Worm (Caenorhabditis elegans): Measurements from ENCODE around the gene Y49F6B.13.

The Y49F6B.13 gene

DNA sequence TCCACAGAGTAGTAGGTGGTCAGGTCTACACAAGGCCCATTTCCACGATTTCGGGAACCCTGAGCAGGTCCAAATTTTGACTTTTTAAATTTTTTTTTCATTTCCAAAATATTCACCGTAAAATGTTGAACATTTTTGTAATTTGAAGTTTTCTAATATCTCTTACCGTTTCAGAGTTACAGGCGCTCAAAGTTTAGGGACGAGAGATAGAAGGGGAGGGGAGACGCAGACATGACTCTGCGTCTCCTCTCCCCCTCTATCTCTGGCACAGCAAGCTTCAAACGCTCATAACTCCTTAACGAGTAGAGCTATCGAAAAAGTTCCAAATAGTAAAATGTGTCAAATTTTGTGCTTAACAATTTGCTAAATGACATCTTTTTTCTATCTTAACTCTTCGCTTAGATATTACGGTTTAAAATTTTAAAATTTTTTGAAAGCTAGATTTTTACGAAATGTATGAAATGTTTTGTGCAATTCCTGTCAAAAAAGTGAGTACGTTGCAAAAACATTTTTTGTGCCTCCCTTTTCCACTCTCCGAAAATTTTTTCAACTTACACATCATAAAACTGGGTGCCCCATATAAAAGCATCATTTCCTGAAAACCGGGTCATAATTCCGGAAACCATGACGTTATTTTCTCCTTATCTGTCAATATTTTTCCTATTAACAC lies 44.0 kb upstream of the Y49F6B.13 start, which contains the start of the genes Y49F6B.14 and clec-125:
Gene Y49F6B.14, minus strand, starts transcription at position 101 of the 670 bp plus-strand sequence.
Gene clec-125, plus strand, starts transcription at position 620 of the 670 bp plus-strand sequence.
- no peak for TF ChIP-seq dpl-1 (GFP tag; optimal IDR thresholded peaks at IDR 0.05)
- TF ChIP-seq skn-1 (tag; optimal IDR thresholded peaks at IDR 0.05): no peak
- no peak for TF ChIP-seq pax-3 (tag; optimal IDR thresholded peaks at IDR 0.05)
- no peak for TF ChIP-seq elt-3 (tag; optimal IDR thresholded peaks at IDR 0.05)
- no peak for TF ChIP-seq ets-5 (GFP tag; IDR thresholded peaks at IDR 0.05)
- TF ChIP-seq unc-98 (GFP tag; IDR thresholded peaks at IDR 0.05): no peak
- no peak for TF ChIP-seq efl-3 (GFP tag; optimal IDR thresholded peaks at IDR 0.05)
- TF ChIP-seq isw-1 (GFP tag; IDR thresholded peaks at IDR 0.05): no peak
- TF ChIP-seq swsn-7 (tag; optimal IDR thresholded peaks at IDR 0.05): no peak
- no peak for TF ChIP-seq blmp-1 (tag; optimal IDR thresholded peaks at IDR 0.05)
- no peak for TF ChIP-seq fos-1 (tag; optimal IDR thresholded peaks at IDR 0.05)
- TF ChIP-seq mep-1 (tag; optimal IDR thresholded peaks at IDR 0.05): no peak
- no peak for TF ChIP-seq C04F5.9 (tag; optimal IDR thresholded peaks at IDR 0.05)
- TF ChIP-seq nhr-20 (tag; optimal IDR thresholded peaks at IDR 0.05): no peak
- no peak for TF ChIP-seq lir-3 (tag; optimal IDR thresholded peaks at IDR 0.05; ENCODE audit: poor library complexity)
- no peak for TF ChIP-seq aly-2 (tag; optimal IDR thresholded peaks at IDR 0.05)
- TF ChIP-seq nhr-11 (tag; optimal IDR thresholded peaks at IDR 0.05): no peak
- no peak for TF ChIP-seq C16A3.4 (tag; optimal IDR thresholded peaks at IDR 0.05)
- no peak for TF ChIP-seq snpc-4 (tag; optimal IDR thresholded peaks at IDR 0.05)

DNA sequence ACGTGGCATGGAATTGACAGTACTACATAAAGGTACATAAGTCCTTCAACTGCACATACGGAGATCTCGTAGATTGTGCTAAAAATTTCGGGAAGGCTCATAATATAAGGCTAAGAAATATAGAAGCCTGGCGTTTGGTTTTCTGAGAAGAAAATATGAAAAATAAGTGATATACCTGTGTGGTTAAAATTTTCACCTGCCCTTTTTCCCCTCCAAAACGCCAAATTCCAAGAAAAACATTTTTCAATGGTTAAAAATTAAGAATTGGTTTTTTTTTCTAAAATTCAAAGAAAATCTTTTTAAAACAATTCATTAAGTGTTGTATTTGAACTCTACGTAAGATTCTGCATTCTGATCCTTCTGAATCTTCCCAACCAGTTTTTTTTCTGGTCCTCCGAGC lies 43.1 kb upstream of the Y49F6B.13 start, which contains the start of gene srz-5:
Gene srz-5, minus strand, starts transcription at position 101 of the 400 bp plus-strand sequence.
- no peak for TF ChIP-seq alr-1 (tag; optimal IDR thresholded peaks at IDR 0.05; ENCODE audit: borderline replicate concordance)
- peak; percentile 55 for TF ChIP-seq hlh-4 (tag; optimal IDR thresholded peaks at IDR 0.05)
- TF ChIP-seq elt-3 (tag; optimal IDR thresholded peaks at IDR 0.05): no peak

DNA sequence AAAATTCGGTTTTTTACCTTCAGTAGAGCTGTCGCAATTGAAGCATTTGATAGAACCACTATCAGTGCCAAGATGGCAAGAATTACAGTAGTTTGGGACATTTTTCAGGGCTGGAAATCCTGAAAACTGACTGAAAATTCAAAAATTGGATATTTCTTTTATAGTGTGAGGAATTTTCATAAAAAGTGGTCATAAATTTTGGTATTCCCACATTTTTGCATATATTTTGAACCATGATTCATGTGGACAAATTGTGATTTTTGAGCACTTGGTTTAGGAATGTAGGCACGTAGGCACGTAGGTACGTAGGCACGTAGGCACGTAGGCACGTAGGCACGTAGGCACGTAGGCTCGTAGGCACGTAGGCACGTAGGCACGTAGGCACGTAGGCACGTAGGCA lies 40.7 kb upstream of the Y49F6B.13 start, which contains the start of gene Y49F6B.19:
Gene Y49F6B.19, minus strand, starts transcription at position 101 of the 400 bp plus-strand sequence.
- TF ChIP-seq sup-37 (GFP tag; optimal IDR thresholded peaks at IDR 0.05) (no peak), irx-1 (tag; optimal IDR thresholded peaks at IDR 0.05) (no peak), lin-35 (GFP tag; optimal IDR thresholded peaks at IDR 0.05) (no peak), nhr-85 (tag) (no peak), egl-13 (tag; optimal IDR thresholded peaks at IDR 0.05) (no peak), sox-4 (tag; optimal IDR thresholded peaks at IDR 0.05) (no peak), unc-130 (tag; optimal IDR thresholded peaks at IDR 0.05) (no peak), ceh-8 (GFP tag; optimal IDR thresholded peaks at IDR 0.05) (no peak), nhr-28 (tag; optimal IDR thresholded peaks at IDR 0.05) (no peak), aha-1 (tag; optimal IDR thresholded peaks at IDR 0.05) (no peak), isw-1 (GFP tag; IDR thresholded peaks at IDR 0.05) (no peak), elt-3 (tag; optimal IDR thresholded peaks at IDR 0.05) (no peak), nhr-19 (GFP tag; conservative IDR thresholded peaks at IDR 0.05) (no peak), pqm-1 (tag; optimal IDR thresholded peaks at IDR 0.05) (no peak), mef-2 (tag; optimal IDR thresholded peaks at IDR 0.05) (no peak)

DNA sequence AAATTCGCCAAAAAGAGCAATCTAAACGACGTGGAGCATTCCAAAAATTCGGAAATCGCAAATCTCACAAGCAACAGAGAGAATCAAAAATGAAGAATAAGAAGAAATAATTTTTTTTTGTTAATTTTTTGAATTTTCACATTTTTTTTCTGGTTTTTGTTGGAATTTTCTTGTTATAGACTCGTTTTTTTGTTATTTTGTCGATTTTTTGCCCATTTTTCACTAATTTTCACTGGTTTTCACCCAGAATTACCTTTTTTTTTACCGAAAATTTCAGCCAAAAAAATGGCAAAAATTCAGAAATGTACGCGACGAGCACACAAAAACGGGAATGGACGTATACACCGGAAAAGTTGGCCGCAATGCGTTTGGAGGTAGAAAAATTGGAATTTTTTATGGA lies 33.2 kb upstream of the Y49F6B.13 start, which contains the start of gene cyh-1:
Gene cyh-1, plus strand, starts transcription at position 301 of the 400 bp plus-strand sequence.
- no peak for TF ChIP-seq lin-14 (GFP tag; optimal IDR thresholded peaks at IDR 0.05)
- no peak for TF ChIP-seq aha-1 (tag; optimal IDR thresholded peaks at IDR 0.05)
- no peak for TF ChIP-seq nhr-11 (tag; optimal IDR thresholded peaks at IDR 0.05)
- no peak for TF ChIP-seq F16B12.6 (tag; optimal IDR thresholded peaks at IDR 0.05)
- TF ChIP-seq tlp-1 (tag; optimal IDR thresholded peaks at IDR 0.05): no peak
- TF ChIP-seq unc-30 (tag; optimal IDR thresholded peaks at IDR 0.05): no peak
- no peak for TF ChIP-seq nhr-76 (tag; optimal IDR thresholded peaks at IDR 0.05)
- TF ChIP-seq nhr-47 (tag; optimal IDR thresholded peaks at IDR 0.05): no peak
- no peak for TF ChIP-seq grh-1 (GFP tag; IDR thresholded peaks at IDR 0.05)
- no peak for TF ChIP-seq egl-27 (tag; optimal IDR thresholded peaks at IDR 0.05)
- TF ChIP-seq nhr-237 (tag; optimal IDR thresholded peaks at IDR 0.05): no peak
- TF ChIP-seq skn-1 (tag; optimal IDR thresholded peaks at IDR 0.05): no peak
- TF ChIP-seq lin-39 (tag; optimal IDR thresholded peaks at IDR 0.05): no peak
- TF ChIP-seq snu-23 (GFP tag; optimal IDR thresholded peaks at IDR 0.05): no peak
- TF ChIP-seq blmp-1 (tag; optimal IDR thresholded peaks at IDR 0.05): no peak

All from whole organism, L1 larva.